Worm (Caenorhabditis elegans) whole organism, mixed stage, embryonic: ENCODE results near the gene Y4C6B.3.

Source experiments
- ceh-43 ChIP-seq: fragments of 200-800 bp; sonication (Bioruptor generic); optimal IDR thresholded peaks from 2 replicates; lab custom pipeline; 2018; ENCODE audit warnings: mild to moderate bottlenecking, missing genetic modification characterization, moderate library complexity, missing compliant biosample characterization
- elt-3 ChIP-seq: fragments of 150-350 bp; optimal IDR thresholded peaks from 2 replicates; lab custom pipeline; 2014; ENCODE audit warnings: missing biosample characterization, missing genetic modification characterization
- lsy-2 ChIP-seq: fragments of 150-350 bp; optimal IDR thresholded peaks from 2 replicates; lab custom pipeline; 2014; ENCODE audit warnings: missing biosample characterization, missing genetic modification characterization
- nhr-2 ChIP-seq: fragments of 150-350 bp; optimal IDR thresholded peaks from 2 replicates; lab custom pipeline; 2014; ENCODE audit warnings: missing biosample characterization, missing genetic modification characterization
- nhr-237 ChIP-seq: fragments of 150-350 bp; optimal IDR thresholded peaks from 2 replicates; lab custom pipeline; 2014; ENCODE audit warnings: missing biosample characterization, missing genetic modification characterization
- nhr-28 ChIP-seq: fragments of 150-350 bp; optimal IDR thresholded peaks from 2 replicates; lab custom pipeline; 2014; ENCODE audit warnings: missing biosample characterization, missing genetic modification characterization
- snpc-4 ChIP-seq: fragments of 150-350 bp; optimal IDR thresholded peaks from 2 replicates; lab custom pipeline; 2014; ENCODE audit warnings: missing biosample characterization, missing genetic modification characterization
- unc-62 ChIP-seq: fragments of 150-350 bp; optimal IDR thresholded peaks from 2 replicates; lab custom pipeline; 2014; ENCODE audit warnings: missing biosample characterization, missing genetic modification reagents, missing genetic modification characterization

ce11 chrIV:5306040-5306439 is 26.2 kb upstream of the Y4C6B.3 start, which contains the start of gene ZK354.8:
- TF ChIP-seq nhr-237 (no peak), nhr-28 (tag; lab: Kevin White, UChicago) (no peak), elt-3 (tag; lab: Kevin White, UChicago) (no peak), ceh-43 (GFP tag; lab: Kevin White, UChicago) (no peak), unc-62 (no peak), snpc-4 (tag; lab: Kevin White, UChicago) (no peak), lsy-2 (tag; lab: Kevin White, UChicago) (no peak), nhr-2 (no peak)
